Fruit fly (Drosophila melanogaster) whole organism, embryonic: ENCODE results near the gene CG6788.

Experiments used
- Adf1 ChIP-seq: fragments of 200-800 bp; sonication (Bioruptor generic); IDR thresholded peaks from 2 replicates; pipeline ENCODE4 v1.3.6; 2022; ENCODE audit warnings: missing biosample characterization, missing genetic modification characterization
- Aef1 ChIP-seq: fragments of 200-800 bp; sonication (Bioruptor generic); IDR thresholded peaks from 3 replicates; pipeline ENCODE4 v1.3.6; 2022; ENCODE audit warnings: missing biosample characterization, missing genetic modification characterization
- CG10147 ChIP-seq: fragments of 200-800 bp; sonication (Bioruptor generic); optimal IDR thresholded peaks from 2 replicates; lab custom pipeline; 2019; ENCODE audit warnings: missing biosample characterization, mild to moderate bottlenecking, missing genetic modification characterization, moderate library complexity
- CG10209 ChIP-seq: fragments of 200-800 bp; sonication (Bioruptor generic); optimal IDR thresholded peaks from 3 replicates; lab custom pipeline; 2017; ENCODE audit warnings: missing biosample characterization, mild to moderate bottlenecking, missing genetic modification characterization, missing genetic modification reagents
- CG10267 ChIP-seq: fragments of 200-800 bp; sonication (Bioruptor generic); optimal IDR thresholded peaks from 2 replicates; lab custom pipeline; 2018; ENCODE audit warnings: missing biosample characterization, mild to moderate bottlenecking, missing genetic modification characterization, moderate library complexity
- CG10321 ChIP-seq: fragments of 200-800 bp; sonication (Bioruptor generic); IDR thresholded peaks from 2 replicates; pipeline ENCODE4 v1.3.6; 2022; ENCODE audit warnings: missing biosample characterization, missing genetic modification characterization
- CG10654 ChIP-seq: fragments of 200-800 bp; sonication (Bioruptor generic); optimal IDR thresholded peaks from 2 replicates; lab custom pipeline; 2016; ENCODE audit warnings: missing biosample characterization, missing genetic modification characterization
- CG14050 ChIP-seq: fragments of 200-800 bp; sonication (Bioruptor generic); IDR thresholded peaks from 3 replicates; pipeline ENCODE4 v1.3.6; 2022; ENCODE audit warnings: missing biosample characterization, missing genetic modification characterization
- CG15601 ChIP-seq: fragments of 200-800 bp; sonication (Bioruptor generic); optimal IDR thresholded peaks from 3 replicates; lab custom pipeline; 2019; ENCODE audit warnings: missing biosample characterization, mild to moderate bottlenecking, missing genetic modification characterization, moderate library complexity
- CG16815 ChIP-seq: fragments of 200-800 bp; sonication (Bioruptor generic); optimal IDR thresholded peaks from 3 replicates; lab custom pipeline; 2017; ENCODE audit warnings: missing biosample characterization, mild to moderate bottlenecking, missing genetic modification characterization
- CG17361 ChIP-seq: fragments of 200-800 bp; sonication (Bioruptor generic); IDR thresholded peaks from 3 replicates; pipeline ENCODE4 v1.3.6; 2022; ENCODE audit warnings: missing biosample characterization, missing genetic modification characterization
- CG2678 ChIP-seq: fragments of 200-800 bp; sonication (Bioruptor generic); optimal IDR thresholded peaks from 3 replicates; lab custom pipeline; 2019; ENCODE audit warnings: missing biosample characterization, mild to moderate bottlenecking, missing genetic modification characterization, moderate library complexity
- CG32767 ChIP-seq: fragments of 200-800 bp; sonication (Bioruptor generic); IDR thresholded peaks from 2 replicates; pipeline ENCODE4 v1.3.6; 2022; ENCODE audit warnings: missing biosample characterization, missing genetic modification characterization
- CG8388 ChIP-seq: fragments of 200-800 bp; sonication (Bioruptor generic); optimal IDR thresholded peaks from 2 replicates; lab custom pipeline; 2019; ENCODE audit warnings: missing biosample characterization, mild to moderate bottlenecking, missing genetic modification characterization, moderate library complexity
- CG9797 ChIP-seq: fragments of 200-800 bp; sonication (Bioruptor generic); optimal IDR thresholded peaks from 3 replicates; lab custom pipeline; 2018; ENCODE audit warnings: missing biosample characterization, mild to moderate bottlenecking, missing genetic modification characterization
- CG9932 ChIP-seq: fragments of 200-800 bp; sonication (Bioruptor generic); IDR thresholded peaks from 2 replicates; pipeline ENCODE4 v1.3.6; 2022; ENCODE audit warnings: missing biosample characterization, missing genetic modification characterization
- Camta ChIP-seq: fragments of 200-800 bp; sonication (Bioruptor generic); optimal IDR thresholded peaks from 2 replicates; lab custom pipeline; 2016; ENCODE audit warnings: missing biosample characterization, missing genetic modification characterization
- Chrac-16 ChIP-seq: fragments of 200-800 bp; sonication (Bioruptor generic); optimal IDR thresholded peaks from 3 replicates; lab custom pipeline; 2016; ENCODE audit warnings: missing biosample characterization, missing genetic modification characterization
- D19A ChIP-seq: fragments of 200-800 bp; optimal IDR thresholded peaks from 3 replicates; lab custom pipeline; 2019; ENCODE audit warnings: missing biosample characterization, mild to moderate bottlenecking, missing genetic modification characterization, moderate library complexity
- Dll ChIP-seq: fragments of 200-800 bp; sonication (Bioruptor generic); IDR thresholded peaks from 4 replicates; pipeline ENCODE4 v1.3.6; 2022; ENCODE audit warnings: missing biosample characterization, missing genetic modification characterization; ENCODE audit not compliant: partially characterized antibody
- Dref ChIP-seq: fragments of 200-800 bp; sonication (Bioruptor generic); IDR thresholded peaks from 2 replicates; pipeline ENCODE4 v1.3.6; 2022; ENCODE audit warnings: missing biosample characterization, missing genetic modification characterization
- HLHmδ ChIP-seq: fragments of 200-800 bp; sonication (Bioruptor generic); optimal IDR thresholded peaks from 2 replicates; lab custom pipeline; 2018; ENCODE audit warnings: missing biosample characterization, mild to moderate bottlenecking, missing genetic modification characterization, moderate library complexity
- HmgD ChIP-seq: fragments of 200-800 bp; sonication (Bioruptor generic); optimal IDR thresholded peaks from 3 replicates; lab custom pipeline; 2016; ENCODE audit warnings: missing biosample characterization, missing genetic modification characterization
- Hr3 ChIP-seq: fragments of 200-800 bp; sonication (Bioruptor generic); optimal IDR thresholded peaks from 3 replicates; lab custom pipeline; 2016; ENCODE audit warnings: missing biosample characterization, missing genetic modification characterization
- Hr78 ChIP-seq, 2 experiments: fragments of 200-800 bp in 1 of 2; fragments of >200 bp in 1 of 2; sonication (Bioruptor generic) in 1 of 2; optimal IDR thresholded peaks; 2 replicates each; lab custom pipeline; 2017 to 2019; ENCODE audit warnings: missing biosample characterization in 2 of 2, missing genetic modification characterization in 2 of 2, mild to moderate bottlenecking in 1 of 2, moderate library complexity in 1 of 2
- Optix ChIP-seq: fragments of 200-800 bp; sonication (Bioruptor generic); IDR thresholded peaks from 3 replicates; pipeline ENCODE4 v1.3.6; 2022; ENCODE audit warnings: missing biosample characterization, missing genetic modification characterization
- Rx ChIP-seq: fragments of 200-800 bp; sonication (Bioruptor generic); IDR thresholded peaks from 2 replicates; pipeline ENCODE4 v1.3.6; 2022; ENCODE audit warnings: missing biosample characterization, missing genetic modification characterization
- Sin3A ChIP-seq: fragments of >200 bp; optimal IDR thresholded peaks from 2 replicates; lab custom pipeline; 2018
- Sry-β ChIP-seq: fragments of 200-800 bp; sonication (Bioruptor generic); optimal IDR thresholded peaks from 2 replicates; lab custom pipeline; 2018; ENCODE audit warnings: missing biosample characterization, mild to moderate bottlenecking, missing genetic modification characterization, moderate library complexity
- amos ChIP-seq: fragments of 200-800 bp; sonication (Bioruptor generic); IDR thresholded peaks from 2 replicates; pipeline ENCODE4 v1.3.6; 2022; ENCODE audit warnings: missing biosample characterization, missing genetic modification characterization; ENCODE audit not compliant: partially characterized antibody
- ash1 ChIP-seq: fragments of 200-800 bp; sonication (Bioruptor generic); optimal IDR thresholded peaks from 2 replicates; lab custom pipeline; 2018; ENCODE audit warnings: missing biosample characterization, mild to moderate bottlenecking, missing genetic modification characterization
- bbx ChIP-seq: fragments of 200-800 bp; sonication (Bioruptor generic); IDR thresholded peaks from 2 replicates; pipeline ENCODE4 v1.3.6; 2022; ENCODE audit warnings: missing biosample characterization, missing genetic modification characterization; ENCODE audit not compliant: partially characterized antibody
- chinmo ChIP-seq: fragments of 200-800 bp; sonication (Bioruptor generic); IDR thresholded peaks from 4 replicates; pipeline ENCODE4 v1.3.6; 2022; ENCODE audit warnings: missing biosample characterization, missing genetic modification characterization; ENCODE audit not compliant: partially characterized antibody
- crol ChIP-seq: fragments of 200-800 bp; sonication (Bioruptor generic); IDR thresholded peaks from 2 replicates; pipeline ENCODE4 v1.3.6; 2022; ENCODE audit warnings: missing biosample characterization, missing genetic modification characterization
- ftz-f1 ChIP-seq: fragments of 200-800 bp; sonication (Bioruptor generic); optimal IDR thresholded peaks from 2 replicates; lab custom pipeline; 2016; ENCODE audit warnings: missing biosample characterization, missing genetic modification characterization
- gro ChIP-seq: fragments of 200-800 bp; sonication (Bioruptor generic); optimal IDR thresholded peaks from 2 replicates; lab custom pipeline; 2016; ENCODE audit warnings: missing biosample characterization, missing genetic modification characterization
- hbn ChIP-seq: fragments of 200-800 bp; sonication (Bioruptor generic); IDR thresholded peaks from 2 replicates; pipeline ENCODE4 v1.3.6; 2022; ENCODE audit warnings: missing biosample characterization, missing genetic modification characterization; ENCODE audit not compliant: partially characterized antibody
- insv ChIP-seq, 2 experiments: fragments of 200-800 bp; sonication (Bioruptor generic); optimal IDR thresholded peaks; 3 replicates each; lab custom pipeline; 2016 to 2018; ENCODE audit warnings: missing biosample characterization in 2 of 2, missing genetic modification characterization in 2 of 2
- lbe ChIP-seq: fragments of 200-800 bp; sonication (Bioruptor generic); optimal IDR thresholded peaks from 2 replicates; lab custom pipeline; 2016; ENCODE audit warnings: missing biosample characterization, mild to moderate bottlenecking, missing genetic modification characterization
- lola ChIP-seq, 3 experiments: fragments of >200 bp in 2 of 3; fragments of 200-800 bp in 1 of 3; sonication (Bioruptor generic) in 1 of 3; optimal IDR thresholded peaks; 2 replicates each; lab custom pipeline; 2017 to 2019; ENCODE audit warnings: missing biosample characterization in 3 of 3, missing genetic modification characterization in 3 of 3, mild to moderate bottlenecking in 1 of 3, moderate library complexity in 1 of 3
- p53 ChIP-seq: fragments of 200-800 bp; sonication (Bioruptor generic); optimal IDR thresholded peaks from 2 replicates; lab custom pipeline; 2016; ENCODE audit warnings: missing biosample characterization, missing genetic modification characterization
- pfk ChIP-seq: fragments of 200-800 bp; sonication (Bioruptor generic); optimal IDR thresholded peaks from 2 replicates; lab custom pipeline; 2018; ENCODE audit warnings: missing biosample characterization, mild to moderate bottlenecking, missing genetic modification characterization, moderate library complexity
- phol ChIP-seq: fragments of 200-800 bp; sonication (Bioruptor generic); optimal IDR thresholded peaks from 3 replicates; lab custom pipeline; 2018; ENCODE audit warnings: missing biosample characterization, mild to moderate bottlenecking, missing genetic modification characterization, moderate library complexity
- pros ChIP-seq: fragments of 200-800 bp; sonication (Bioruptor generic); optimal IDR thresholded peaks from 3 replicates; lab custom pipeline; 2019; ENCODE audit warnings: missing biosample characterization, mild to moderate bottlenecking, missing genetic modification characterization, moderate library complexity
- psq ChIP-seq: fragments of 200-800 bp; sonication (Bioruptor generic); optimal IDR thresholded peaks from 2 replicates; lab custom pipeline; 2017; ENCODE audit warnings: missing biosample characterization, missing genetic modification characterization
- run ChIP-seq: fragments of 200-800 bp; sonication (Bioruptor generic); optimal IDR thresholded peaks from 3 replicates; lab custom pipeline; 2018; ENCODE audit warnings: missing biosample characterization, mild to moderate bottlenecking, missing genetic modification characterization
- slp2 ChIP-seq: fragments of 200-800 bp; sonication (Bioruptor generic); optimal IDR thresholded peaks from 2 replicates; lab custom pipeline; 2016; ENCODE audit warnings: missing biosample characterization, missing genetic modification characterization
- sr ChIP-seq: fragments of 200-800 bp; sonication (Bioruptor generic); IDR thresholded peaks from 3 replicates; pipeline ENCODE4 v1.3.6; 2022; ENCODE audit warnings: missing biosample characterization, missing genetic modification characterization
- yki ChIP-seq: fragments of >200 bp; optimal IDR thresholded peaks from 3 replicates; lab custom pipeline; 2018
- zfh2 ChIP-seq: fragments of 200-800 bp; sonication (Bioruptor generic); optimal IDR thresholded peaks from 2 replicates; lab custom pipeline; 2016; ENCODE audit warnings: missing biosample characterization, missing genetic modification characterization

CG6788 gene

DNA sequence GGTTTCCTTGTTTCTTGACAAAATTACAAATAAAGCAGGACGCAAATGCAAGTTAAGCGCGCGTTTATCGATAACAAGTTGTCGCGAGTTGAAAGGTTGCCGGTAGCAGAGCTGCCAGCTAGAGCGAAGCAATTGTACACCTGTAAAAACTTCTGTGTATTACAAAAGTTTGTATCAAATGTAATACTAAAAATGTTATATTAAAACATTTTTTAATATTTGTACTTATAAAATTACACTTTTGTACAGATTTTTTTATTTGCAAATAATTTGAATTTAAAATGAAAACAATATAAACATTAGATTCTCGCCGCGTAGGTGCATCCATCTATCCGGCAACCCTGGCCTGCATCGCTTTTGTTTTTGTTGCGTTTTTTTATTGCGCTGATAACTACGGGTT, 43.4 kb upstream of the CG6788 start, which contains the start of the genes CG8142 and Ucp4A (continued):
- peak; percentile 75 for TF ChIP-seq psq (GFP tag; lab: Kevin White, UChicago)
- peak; percentile 74 for TF ChIP-seq Adf1 (GFP tag; lab: Robert Waterston, UW)
- TF ChIP-seq CG10321 (GFP tag; lab: Robert Waterston, UW): peak; percentile 80
- TF ChIP-seq HmgD: no peak
- TF ChIP-seq HLHmδ: no peak
- peak; percentile 96 for TF ChIP-seq Aef1 (GFP tag; lab: Robert Waterston, UW)
- TF ChIP-seq CG10209 (GFP tag; lab: Kevin White, UChicago): peak; percentile 93
- no peak for TF ChIP-seq yki (lab: Kevin White, UChicago)
- TF ChIP-seq Camta (GFP tag; lab: Kevin White, UChicago): peak; percentile 42
- peak in 1 of 2 experiments; percentile 99 for TF ChIP-seq Hr78 (GFP tag; optimal IDR thresholded peaks at IDR 0.05; lab: Kevin White, UChicago)
- no peak for TF ChIP-seq Sry-β (GFP tag; lab: Kevin White, UChicago)
- TF ChIP-seq CG8388 (GFP tag; lab: Kevin White, UChicago): peak; percentile 84
- TF ChIP-seq ftz-f1 (GFP tag; lab: Kevin White, UChicago): peak; percentile 25
- peak; percentile 92 for TF ChIP-seq Chrac-16 (GFP tag; lab: Kevin White, UChicago)
- peak; percentile 85 for TF ChIP-seq D19A (tag; lab: Kevin White, UChicago)
- TF ChIP-seq CG17361 (GFP tag; lab: Robert Waterston, UW): peak; percentile 93
- TF ChIP-seq p53 (GFP tag; lab: Kevin White, UChicago): no peak
- TF ChIP-seq pfk (GFP tag; lab: Kevin White, UChicago): peak; percentile 19
- no peak for TF ChIP-seq hbn
- TF ChIP-seq Dll (GFP tag; lab: Robert Waterston, UW): 0 out of 4 replicates have a peak, but pooled peaks have one; percentile 40
- peak; percentile 92 for TF ChIP-seq CG14050 (GFP tag; lab: Robert Waterston, UW)
- TF ChIP-seq CG9932 (GFP tag; lab: Robert Waterston, UW): peak; percentile 96
- peak; percentile 35 for TF ChIP-seq gro (GFP tag; lab: Kevin White, UChicago)
- peak; percentile 28 for TF ChIP-seq CG9797 (GFP tag; lab: Kevin White, UChicago)
- peak; percentile 88 for TF ChIP-seq CG10267
- peak; percentile 89 for TF ChIP-seq Rx (GFP tag; lab: Robert Waterston, UW)
- TF ChIP-seq insv (GFP tag; optimal IDR thresholded peaks at IDR 0.05; lab: Kevin White, UChicago): peak in 1 of 2 experiments; percentile 56
- TF ChIP-seq CG16815 (GFP tag; lab: Kevin White, UChicago): peak; percentile 88
- no peak for TF ChIP-seq pros (GFP tag; lab: Kevin White, UChicago)
- TF ChIP-seq crol (GFP tag; lab: Robert Waterston, UW): peak; percentile 59
- TF ChIP-seq CG32767 (GFP tag; lab: Robert Waterston, UW): peak; percentile 95
- no peak for TF ChIP-seq bbx (GFP tag; lab: Robert Waterston, UW)
- TF ChIP-seq Dref (GFP tag; lab: Robert Waterston, UW): peak; percentile 70
- TF ChIP-seq CG10654: peak; percentile 91
- peak; percentile 62 for TF ChIP-seq zfh2 (GFP tag; lab: Kevin White, UChicago)
- TF ChIP-seq run: peak; percentile 65
- peak; percentile 79 for TF ChIP-seq CG10147
- peak; percentile 17; the same call in 1 of the 2 replicates for TF ChIP-seq amos (GFP tag; lab: Robert Waterston, UW)
- TF ChIP-seq Optix (GFP tag; lab: Robert Waterston, UW): peak; percentile 91
- TF ChIP-seq phol (tag; lab: Kevin White, UChicago): peak; percentile 95
- TF ChIP-seq CG2678: peak; percentile 94
- peak in 1 of 3 experiments; percentile 87 for TF ChIP-seq lola (GFP tag; optimal IDR thresholded peaks at IDR 0.05; lab: Kevin White, UChicago)
- TF ChIP-seq slp2 (GFP tag; lab: Kevin White, UChicago): peak; percentile 39
- peak; percentile 80 for TF ChIP-seq lbe
- peak; percentile 90 for TF ChIP-seq CG15601 (tag; lab: Kevin White, UChicago)
- peak; percentile 10 for TF ChIP-seq Sin3A (lab: Kevin White, UChicago)
- TF ChIP-seq Hr3 (GFP tag; lab: Kevin White, UChicago): peak; percentile 92
- TF ChIP-seq ash1 (GFP tag; lab: Kevin White, UChicago): no peak
- peak; percentile 43; the same call in 2 of the 3 replicates for TF ChIP-seq sr
- TF ChIP-seq chinmo (GFP tag; lab: Robert Waterston, UW): 0 out of 4 replicates have a peak, but pooled peaks have one; percentile 52
